Fruit fly (Drosophila melanogaster): ENCODE data around the gene CG9133.

dm6 chr3L:1305317-1305716 lies 53.5 kb downstream of the CG9133 start:
- TF ChIP-seq CG8478 (optimal IDR thresholded peaks at IDR 0.05) (no peak), CTCF (optimal IDR thresholded peaks at IDR 0.05) (no peak)

All from S2 (cell line).